Worm (Caenorhabditis elegans) whole organism, L1 larva: ENCODE data around the gene grwd-1.

Source experiments
- C34B4.2 ChIP-seq: sonication (generic microtip); optimal IDR thresholded peaks from 2 replicates; lab custom pipeline; 2017; ENCODE audit warnings: mild to moderate bottlenecking, missing genetic modification characterization, missing compliant biosample characterization
- Y116A8C.19 ChIP-seq: sonication (generic microtip); optimal IDR thresholded peaks from 2 replicates; lab custom pipeline; 2016; ENCODE audit warnings: missing compliant biosample characterization, missing genetic modification characterization, borderline replicate concordance
- aha-1 ChIP-seq: fragments of 150-350 bp; optimal IDR thresholded peaks from 2 replicates; lab custom pipeline; 2014; ENCODE audit warnings: missing biosample characterization, missing genetic modification characterization
- aly-2 ChIP-seq: fragments of 150-350 bp; optimal IDR thresholded peaks from 2 replicates; lab custom pipeline; 2014; ENCODE audit warnings: missing biosample characterization, missing genetic modification characterization
- ceh-63 ChIP-seq: fragments of 200-800 bp; sonication (Bioruptor generic); optimal IDR thresholded peaks from 2 replicates; lab custom pipeline; 2018; ENCODE audit warnings: mild to moderate bottlenecking, missing genetic modification characterization, missing compliant biosample characterization
- ceh-8 ChIP-seq: fragments of 200-800 bp; sonication (Bioruptor generic); optimal IDR thresholded peaks from 2 replicates; lab custom pipeline; 2018; ENCODE audit warnings: mild to moderate bottlenecking, missing genetic modification characterization, moderate library complexity, missing compliant biosample characterization
- ceh-90 ChIP-seq: sonication (generic microtip); optimal IDR thresholded peaks from 2 replicates; lab custom pipeline; 2016; ENCODE audit warnings: missing genetic modification characterization, missing compliant biosample characterization
- dpl-1 ChIP-seq, 3 experiments: fragments of 150-350 bp in 2 of 3; sonication (generic microtip) in 1 of 3; optimal IDR thresholded peaks; 2 replicates each; lab custom pipeline; 2014 to 2017; ENCODE audit warnings: missing biosample characterization in 3 of 3, missing genetic modification characterization in 3 of 3, missing genetic modification reagents in 3 of 3
- efl-1 ChIP-seq, 4 experiments: fragments of 150-350 bp; optimal IDR thresholded peaks in 3 of 4; peaks in 1 of 4; 1 replicate in 1 of 4; 2 replicates in 3 of 4; lab custom pipeline; 2014; ENCODE audit warnings: missing biosample characterization in 2 of 4, missing genetic modification characterization in 2 of 4, missing genetic modification reagents in 2 of 4
- efl-3 ChIP-seq: fragments of 200-800 bp; sonication (Bioruptor generic); optimal IDR thresholded peaks from 2 replicates; lab custom pipeline; 2018; ENCODE audit warnings: mild to moderate bottlenecking, missing genetic modification characterization, missing compliant biosample characterization
- egl-13 ChIP-seq: sonication (generic microtip); optimal IDR thresholded peaks from 2 replicates; lab custom pipeline; 2016; ENCODE audit warnings: missing genotype, missing genetic modification reagents, missing genetic modification characterization, missing compliant biosample characterization
- elt-3 ChIP-seq, 6 experiments: fragments of 150-350 bp in 1 of 6; sonication (generic microtip); optimal IDR thresholded peaks; 2 replicates each; lab custom pipeline; 2017 to 2018; ENCODE audit warnings: missing biosample characterization in 6 of 6, missing genetic modification characterization in 6 of 6, inconsistent platforms in 1 of 6
- ets-5 ChIP-seq: fragments of 200-800 bp; sonication (Bioruptor generic); IDR thresholded peaks from 2 replicates; pipeline ENCODE4 v1.3.6; 2022; ENCODE audit warnings: missing genetic modification characterization, missing compliant biosample characterization
- fkh-10 ChIP-seq: sonication (generic microtip); optimal IDR thresholded peaks from 2 replicates; lab custom pipeline; 2017; ENCODE audit warnings: missing biosample characterization, missing genetic modification reagents, missing genetic modification characterization
- fkh-4 ChIP-seq: sonication (generic microtip); optimal IDR thresholded peaks from 2 replicates; lab custom pipeline; 2016; ENCODE audit warnings: missing compliant biosample characterization, missing genetic modification characterization, borderline replicate concordance
- grh-1 ChIP-seq: fragments of 200-800 bp; sonication (Bioruptor generic); IDR thresholded peaks from 2 replicates; pipeline ENCODE4 v1.3.6; 2022; ENCODE audit warnings: missing genetic modification reagents, missing genetic modification characterization, missing compliant biosample characterization
- hlh-17 ChIP-seq: fragments of 200-800 bp; sonication (Bioruptor generic); optimal IDR thresholded peaks from 2 replicates; lab custom pipeline; 2018; ENCODE audit warnings: missing genetic modification characterization, mild to moderate bottlenecking, missing compliant biosample characterization, moderate library complexity, borderline replicate concordance
- hlh-4 ChIP-seq: sonication (generic microtip); optimal IDR thresholded peaks from 2 replicates; lab custom pipeline; 2016; ENCODE audit warnings: mild to moderate bottlenecking, missing genetic modification characterization, missing compliant biosample characterization
- irx-1 ChIP-seq: sonication (generic microtip); optimal IDR thresholded peaks from 2 replicates; lab custom pipeline; 2016; ENCODE audit warnings: missing genetic modification characterization, missing compliant biosample characterization
- isw-1 ChIP-seq: fragments of 200-800 bp; sonication (Bioruptor generic); IDR thresholded peaks from 2 replicates; pipeline ENCODE4 v1.3.6; 2022; ENCODE audit warnings: missing genetic modification characterization, missing compliant biosample characterization
- jun-1 ChIP-seq: fragments of 150-350 bp; optimal IDR thresholded peaks from 2 replicates; lab custom pipeline; 2014; ENCODE audit warnings: missing biosample characterization, missing genetic modification reagents, missing genetic modification characterization
- lin-13 ChIP-seq: fragments of 150-350 bp; optimal IDR thresholded peaks from 2 replicates; lab custom pipeline; 2014; ENCODE audit warnings: missing biosample characterization, missing genetic modification reagents, missing genetic modification characterization
- lin-14 ChIP-seq: fragments of 200-800 bp; sonication (Bioruptor generic); optimal IDR thresholded peaks from 2 replicates; lab custom pipeline; 2018; ENCODE audit warnings: mild to moderate bottlenecking, missing genetic modification characterization, moderate library complexity, missing compliant biosample characterization
- lin-15B ChIP-seq: fragments of 150-350 bp; sonication (generic microtip); optimal IDR thresholded peaks from 3 replicates; lab custom pipeline; 2014; ENCODE audit warnings: missing biosample characterization, missing genetic modification characterization
- lin-39 ChIP-seq: fragments of 150-350 bp; optimal IDR thresholded peaks from 2 replicates; lab custom pipeline; 2014; ENCODE audit warnings: missing biosample characterization, missing genetic modification reagents, missing genetic modification characterization
- lir-3 ChIP-seq: sonication (generic microtip); optimal IDR thresholded peaks from 2 replicates; lab custom pipeline; 2016; ENCODE audit warnings: mild to moderate bottlenecking, missing genetic modification characterization, moderate library complexity, missing compliant biosample characterization; ENCODE audit not compliant: poor library complexity
- lsy-2 ChIP-seq, 2 experiments: fragments of 150-350 bp; optimal IDR thresholded peaks; 2 replicates each; lab custom pipeline; 2014; ENCODE audit warnings: missing biosample characterization in 2 of 2, missing genetic modification characterization in 2 of 2
- mab-9 ChIP-seq: fragments of 200-800 bp; sonication (Bioruptor generic); IDR thresholded peaks from 2 replicates; pipeline ENCODE4 v1.3.6; 2022; ENCODE audit warnings: missing genetic modification reagents, missing genetic modification characterization, missing compliant biosample characterization
- mdl-1 ChIP-seq, 2 experiments: fragments of 150-350 bp; optimal IDR thresholded peaks; 2 replicates each; lab custom pipeline; 2014 to 2017; ENCODE audit warnings: missing biosample characterization in 2 of 2, missing genetic modification characterization in 2 of 2, inconsistent platforms in 1 of 2
- nhr-20 ChIP-seq: sonication (generic microtip); optimal IDR thresholded peaks from 2 replicates; lab custom pipeline; 2016; ENCODE audit warnings: mild to moderate bottlenecking, missing genetic modification characterization, missing compliant biosample characterization
- nhr-28 ChIP-seq: fragments of 150-350 bp; optimal IDR thresholded peaks from 2 replicates; lab custom pipeline; 2014; ENCODE audit warnings: missing biosample characterization, missing genetic modification characterization
- nhr-76 ChIP-seq: sonication (generic microtip); optimal IDR thresholded peaks from 2 replicates; lab custom pipeline; 2017; ENCODE audit warnings: missing biosample characterization, missing genetic modification characterization
- nhr-77 ChIP-seq: fragments of 150-350 bp; optimal IDR thresholded peaks from 2 replicates; lab custom pipeline; 2014; ENCODE audit warnings: missing biosample characterization, missing genetic modification characterization
- nhr-84 ChIP-seq: sonication (generic microtip); optimal IDR thresholded peaks from 2 replicates; lab custom pipeline; 2017; ENCODE audit warnings: missing biosample characterization, missing genetic modification characterization
- nhr-85 ChIP-seq: sonication (generic microtip); peaks from one replicate; lab custom pipeline; 2016; ENCODE audit warnings: missing genetic modification characterization, inconsistent platforms, missing compliant biosample characterization
- nhr-90 ChIP-seq: sonication (generic microtip); optimal IDR thresholded peaks from 2 replicates; lab custom pipeline; 2016; ENCODE audit warnings: mild to moderate bottlenecking, missing genetic modification characterization, missing compliant biosample characterization; ENCODE audit not compliant: poor library complexity
- snu-23 ChIP-seq: sonication (generic microtip); optimal IDR thresholded peaks from 2 replicates; lab custom pipeline; 2016; ENCODE audit warnings: missing genetic modification characterization, missing compliant biosample characterization
- unc-130 ChIP-seq: fragments of 150-350 bp; optimal IDR thresholded peaks from 2 replicates; lab custom pipeline; 2017; ENCODE audit warnings: missing biosample characterization, missing genetic modification characterization, inconsistent platforms
- unc-98 ChIP-seq: fragments of 200-800 bp; sonication (Bioruptor generic); IDR thresholded peaks from 2 replicates; pipeline ENCODE4 v1.3.6; 2022; ENCODE audit warnings: missing genetic modification characterization, missing compliant biosample characterization
- xbp-1 ChIP-seq: sonication (generic microtip); optimal IDR thresholded peaks from 2 replicates; lab custom pipeline; 2016; ENCODE audit warnings: missing genetic modification characterization, missing compliant biosample characterization
- zip-4 ChIP-seq: fragments of 200-800 bp; sonication (Bioruptor generic); optimal IDR thresholded peaks from 2 replicates; lab custom pipeline; 2018; ENCODE audit warnings: mild to moderate bottlenecking, missing genetic modification characterization, moderate library complexity, missing compliant biosample characterization
- ztf-11 ChIP-seq, 2 experiments: sonication (generic microtip); optimal IDR thresholded peaks; 2 replicates each; lab custom pipeline; 2016 to 2017; ENCODE audit warnings: missing genetic modification characterization in 2 of 2, missing biosample characterization in 1 of 2, missing compliant biosample characterization in 1 of 2
- ztf-4 ChIP-seq: fragments of 150-350 bp; optimal IDR thresholded peaks from 2 replicates; lab custom pipeline; 2014; ENCODE audit warnings: missing biosample characterization, missing genetic modification characterization

Gene grwd-1

DNA sequence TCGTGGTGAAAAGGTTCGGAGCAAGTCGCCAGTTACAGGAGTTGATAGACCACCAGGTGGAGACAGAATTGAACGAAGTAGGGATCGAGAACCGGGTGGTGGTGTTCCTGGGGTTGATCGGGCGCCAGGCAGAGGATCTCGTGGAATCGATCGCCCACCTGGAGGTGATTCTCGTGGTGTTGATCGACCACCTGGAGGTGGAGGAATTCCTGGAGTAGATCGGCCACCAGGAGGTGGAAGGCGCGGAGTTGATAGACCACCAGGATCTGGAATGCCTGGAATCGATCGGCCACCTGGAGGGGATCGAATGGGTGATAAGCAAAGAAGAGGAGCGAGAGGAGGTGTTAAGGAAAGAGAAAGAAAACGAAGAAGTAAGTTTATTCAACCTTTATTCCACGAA is 47.8 kb upstream of the grwd-1 start:
- no peak for TF ChIP-seq dpl-1 (GFP tag; optimal IDR thresholded peaks at IDR 0.05; lab: Kevin White, UChicago)
- no peak for TF ChIP-seq nhr-20 (tag; lab: Kevin White, UChicago)
- TF ChIP-seq lin-15B: no peak
- TF ChIP-seq unc-130 (tag; lab: Kevin White, UChicago): no peak
- TF ChIP-seq irx-1: no peak
- TF ChIP-seq lin-13: no peak
- TF ChIP-seq nhr-76 (tag; lab: Kevin White, UChicago): no peak
- no peak for TF ChIP-seq C34B4.2
- TF ChIP-seq isw-1: no peak
- TF ChIP-seq snu-23 (GFP tag; lab: Kevin White, UChicago): no peak
- no peak for TF ChIP-seq lin-14 (GFP tag; lab: Kevin White, UChicago)
- no peak for TF ChIP-seq egl-13 (tag; lab: Kevin White, UChicago)
- no peak for TF ChIP-seq zip-4 (GFP tag; lab: Kevin White, UChicago)

ce11 chrIII:5106893-5107471 is 46.3 kb upstream of the grwd-1 start, which contains the start of gene dpy-17:
TSS of gene dpy-17 (plus strand) at chrIII:5107330.
- no peak for TF ChIP-seq lir-3 (tag; lab: Kevin White, UChicago)
- TF ChIP-seq, all 84 proteins: peak for 0

DNA sequence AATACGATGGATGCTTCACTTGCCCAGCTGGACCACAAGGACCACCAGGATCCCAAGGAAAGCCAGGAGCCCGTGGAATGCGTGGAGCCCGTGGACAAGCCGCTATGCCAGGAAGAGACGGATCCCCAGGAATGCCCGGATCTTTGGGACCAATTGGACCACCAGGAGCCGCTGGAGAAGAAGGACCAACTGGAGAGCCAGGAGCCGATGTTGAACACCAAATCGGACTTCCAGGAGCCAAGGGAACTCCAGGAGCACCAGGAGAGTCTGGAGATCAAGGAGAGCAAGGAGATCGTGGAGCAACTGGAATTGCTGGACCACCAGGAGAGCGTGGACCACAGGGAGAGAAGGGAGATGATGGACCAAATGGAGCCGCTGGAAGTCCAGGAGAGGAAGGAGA is 45.3 kb upstream of the grwd-1 start:
- TF ChIP-seq nhr-77 (tag; lab: Kevin White, UChicago): no peak
- TF ChIP-seq xbp-1 (tag; lab: Kevin White, UChicago): no peak
- TF ChIP-seq ceh-8: no peak
- no peak for TF ChIP-seq ztf-4 (tag; lab: Kevin White, UChicago)
- no peak for TF ChIP-seq efl-1 (optimal IDR thresholded peaks at IDR 0.05; lab: Kevin White, UChicago)
- TF ChIP-seq efl-1 (GFP tag; optimal IDR thresholded peaks at IDR 0.05 in 1 of 2; lab: Kevin White, UChicago): no peak
- TF ChIP-seq snu-23 (GFP tag; lab: Kevin White, UChicago): no peak
- TF ChIP-seq ztf-11 (tag; optimal IDR thresholded peaks at IDR 0.05; lab: Kevin White, UChicago): no peak
- no peak for TF ChIP-seq lin-39 (tag; lab: Kevin White, UChicago)
- TF ChIP-seq hlh-4 (tag; lab: Kevin White, UChicago): no peak
- TF ChIP-seq nhr-84 (tag; lab: Kevin White, UChicago): no peak
- TF ChIP-seq hlh-17 (GFP tag; lab: Kevin White, UChicago): no peak
- TF ChIP-seq jun-1 (tag; lab: Kevin White, UChicago): no peak
- TF ChIP-seq lin-15B: no peak
- TF ChIP-seq nhr-85 (tag; lab: Kevin White, UChicago): no peak

DNA sequence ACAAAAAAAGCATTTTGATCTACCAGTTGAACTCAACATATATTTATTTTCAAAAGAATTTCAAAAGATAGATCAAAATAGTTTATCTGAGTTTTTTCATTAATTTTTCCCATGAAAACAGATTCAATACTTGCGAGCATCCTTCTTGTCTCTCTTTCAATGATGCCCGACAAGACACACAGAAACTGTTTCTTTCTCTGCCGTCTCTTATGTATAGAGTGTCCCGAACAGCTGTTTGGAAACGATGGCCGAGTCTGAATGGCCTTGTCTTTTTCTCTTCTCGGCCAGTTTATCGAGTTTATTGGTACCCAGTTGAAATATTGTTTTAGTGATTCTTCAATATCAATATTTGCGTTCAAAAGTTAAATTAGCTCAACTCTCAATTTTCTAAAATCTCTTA is 44.5 kb upstream of the grwd-1 start:
- TF ChIP-seq nhr-84 (tag; lab: Kevin White, UChicago) (no peak), lin-15B (peak; percentile 46), unc-98 (GFP tag; lab: Robert Waterston, UW) (no peak), nhr-90 (tag; lab: Kevin White, UChicago) (peak; percentile 57), grh-1 (no peak), nhr-20 (tag; lab: Kevin White, UChicago) (peak; percentile 74), irx-1 (peak; percentile 36), elt-3 (tag; optimal IDR thresholded peaks at IDR 0.05; lab: Kevin White, UChicago) (no peak), mab-9 (GFP tag; lab: Robert Waterston, UW) (no peak), fkh-4 (tag; lab: Kevin White, UChicago) (no peak), lin-14 (GFP tag; lab: Kevin White, UChicago) (peak; percentile 90), aha-1 (tag; lab: Kevin White, UChicago) (no peak), nhr-85 (tag; lab: Kevin White, UChicago) (peak; percentile 54), ets-5 (no peak), aly-2 (tag; lab: Kevin White, UChicago) (no peak), nhr-28 (tag; lab: Kevin White, UChicago) (no peak), efl-3 (GFP tag; lab: Kevin White, UChicago) (no peak), Y116A8C.19 (tag; lab: Kevin White, UChicago) (no peak), ceh-90 (peak; percentile 59), mdl-1 (tag; optimal IDR thresholded peaks at IDR 0.05; lab: Kevin White, UChicago) (no peak), zip-4 (GFP tag; lab: Kevin White, UChicago) (no peak), nhr-76 (tag; lab: Kevin White, UChicago) (no peak), xbp-1 (tag; lab: Kevin White, UChicago) (peak; percentile 43), lsy-2 (tag; optimal IDR thresholded peaks at IDR 0.05; lab: Kevin White, UChicago) (peak; percentile 72 to 78), unc-130 (tag; lab: Kevin White, UChicago) (no peak), dpl-1 (GFP tag; optimal IDR thresholded peaks at IDR 0.05; lab: Kevin White, UChicago) (peak; percentile 55 to 69 (median 68)), ceh-63 (no peak), egl-13 (tag; lab: Kevin White, UChicago) (no peak), hlh-17 (GFP tag; lab: Kevin White, UChicago) (no peak), fkh-10 (GFP tag; lab: Kevin White, UChicago) (no peak), hlh-4 (tag; lab: Kevin White, UChicago) (no peak)
